Worm (Caenorhabditis elegans): ENCODE measurements around the gene C55B6.7.

ce11 chrX:7157483-7157882, 34.3 kb downstream of the C55B6.7 start:
- TF ChIP-seq lin-39 (tag; optimal IDR thresholded peaks at IDR 0.05) (no peak), skn-1 (tag; optimal IDR thresholded peaks at IDR 0.05) (no peak), lin-15B (tag; optimal IDR thresholded peaks at IDR 0.05) (no peak), elt-2 (tag; optimal IDR thresholded peaks at IDR 0.05) (no peak)
